Worm (Caenorhabditis elegans) whole organism, L4 larva: ENCODE data around the gene C34C12.8.

Experiments
- F26F4.8 ChIP-seq: fragments of 200-800 bp; sonication (Bioruptor generic); conservative IDR thresholded peaks from 2 replicates; pipeline ENCODE4 v1.3.6; 2022; ENCODE audit warnings: missing genetic modification characterization, missing compliant biosample characterization
- F37D6.2 ChIP-seq: sonication (generic microtip); optimal IDR thresholded peaks from 2 replicates; lab custom pipeline; 2016; ENCODE audit warnings: mild to moderate bottlenecking, missing genetic modification characterization, missing compliant biosample characterization
- Y5F2A.4 ChIP-seq: fragments of 200-800 bp; sonication (Bioruptor generic); optimal IDR thresholded peaks from 2 replicates; lab custom pipeline; 2018; ENCODE audit warnings: mild to moderate bottlenecking, missing genetic modification characterization, missing compliant biosample characterization
- ceh-32 ChIP-seq: sonication (generic microtip); optimal IDR thresholded peaks from 2 replicates; lab custom pipeline; 2016; ENCODE audit warnings: mild to moderate bottlenecking, missing genetic modification characterization, missing compliant biosample characterization; ENCODE audit not compliant: poor library complexity
- ceh-44 ChIP-seq: fragments of 200-800 bp; sonication (Bioruptor generic); IDR thresholded peaks from 2 replicates; pipeline ENCODE4 v1.3.6; 2022; ENCODE audit warnings: missing genetic modification reagents, missing genetic modification characterization, missing compliant biosample characterization
- ceh-82 ChIP-seq: sonication (generic microtip); optimal IDR thresholded peaks from 2 replicates; lab custom pipeline; 2017; ENCODE audit warnings: missing biosample characterization, missing genetic modification characterization
- ces-1 ChIP-seq: fragments of 150-350 bp; sonication (generic microtip); optimal IDR thresholded peaks from 4 replicates; lab custom pipeline; 2014; ENCODE audit warnings: missing biosample characterization, missing genetic modification reagents, missing genetic modification characterization
- cey-2 ChIP-seq: sonication (generic microtip); optimal IDR thresholded peaks from 3 replicates; lab custom pipeline; 2017; ENCODE audit warnings: missing genetic modification characterization, mild to moderate bottlenecking, missing compliant biosample characterization, antibody characterized with exemption, borderline replicate concordance; ENCODE audit not compliant: insufficient read depth
- ctbp-1 ChIP-seq: fragments of 200-800 bp; sonication (Bioruptor generic); IDR thresholded peaks from 2 replicates; pipeline ENCODE4 v1.3.6; 2022; ENCODE audit warnings: missing genetic modification reagents, missing genetic modification characterization, missing compliant biosample characterization
- daf-16 ChIP-seq, 3 experiments: sonication (generic microtip); optimal IDR thresholded peaks; 2 replicates each; lab custom pipeline; 2016 to 2017; ENCODE audit warnings: missing genetic modification characterization in 3 of 3, missing genetic modification reagents in 3 of 3, mild to moderate bottlenecking in 2 of 3, missing compliant biosample characterization in 2 of 3, missing biosample characterization in 1 of 3, moderate library complexity in 1 of 3
- dmd-6 ChIP-seq: fragments of 200-800 bp; sonication (Bioruptor generic); IDR thresholded peaks from 2 replicates; pipeline ENCODE4 v1.3.6; 2022; ENCODE audit warnings: missing genetic modification reagents, missing genetic modification characterization, missing compliant biosample characterization
- dmd-8 ChIP-seq: fragments of 200-800 bp; sonication (Bioruptor generic); IDR thresholded peaks from 2 replicates; pipeline ENCODE4 v1.3.6; 2022; ENCODE audit warnings: missing genetic modification characterization, missing compliant biosample characterization
- dmd-9 ChIP-seq: fragments of 200-800 bp; sonication (Bioruptor generic); IDR thresholded peaks from 2 replicates; pipeline ENCODE4 v1.3.6; 2022; ENCODE audit warnings: missing genetic modification reagents, missing genetic modification characterization, missing compliant biosample characterization
- duxl-1 ChIP-seq: sonication (generic microtip); optimal IDR thresholded peaks from 2 replicates; lab custom pipeline; 2016; ENCODE audit warnings: mild to moderate bottlenecking, missing genetic modification characterization, moderate library complexity, missing compliant biosample characterization; ENCODE audit not compliant: poor library complexity
- egl-27 ChIP-seq: sonication (generic microtip); optimal IDR thresholded peaks from 3 replicates; lab custom pipeline; 2017; ENCODE audit warnings: missing biosample characterization, missing genetic modification reagents, missing genetic modification characterization
- egl-43 ChIP-seq: fragments of 200-800 bp; sonication (Bioruptor generic); IDR thresholded peaks from 2 replicates; pipeline ENCODE4 v1.3.6; 2022; ENCODE audit warnings: missing genetic modification reagents, missing genetic modification characterization, missing compliant biosample characterization
- gei-8 ChIP-seq: fragments of 200-800 bp; sonication (Bioruptor generic); optimal IDR thresholded peaks from 2 replicates; lab custom pipeline; 2018; ENCODE audit warnings: mild to moderate bottlenecking, missing genetic modification characterization, missing compliant biosample characterization
- hif-1 ChIP-seq, 2 experiments: sonication (generic microtip); optimal IDR thresholded peaks; 2 replicates each; lab custom pipeline; 2016 to 2017; ENCODE audit warnings: missing compliant biosample characterization in 2 of 2, missing genetic modification characterization in 2 of 2, missing genetic modification reagents in 2 of 2, missing genotype in 2 of 2, mild to moderate bottlenecking in 1 of 2
- lin-1 ChIP-seq: fragments of 200-800 bp; sonication (Bioruptor generic); IDR thresholded peaks from 2 replicates; pipeline ENCODE4 v1.3.6; 2022; ENCODE audit warnings: missing genetic modification reagents, missing genetic modification characterization, missing compliant biosample characterization
- madf-9 ChIP-seq: fragments of 200-800 bp; sonication (Bioruptor generic); conservative IDR thresholded peaks from 2 replicates; pipeline ENCODE4 v1.3.6; 2022; ENCODE audit warnings: missing genetic modification reagents, missing genetic modification characterization, missing compliant biosample characterization
- mdt-29 ChIP-seq: fragments of 200-800 bp; sonication (Bioruptor generic); IDR thresholded peaks from 2 replicates; pipeline ENCODE4 v1.3.6; 2022; ENCODE audit warnings: missing genetic modification reagents, missing genetic modification characterization, missing compliant biosample characterization
- mes-2 ChIP-seq: sonication (generic microtip); optimal IDR thresholded peaks from 2 replicates; lab custom pipeline; 2016; ENCODE audit warnings: missing genotype, mild to moderate bottlenecking, missing genetic modification characterization, missing compliant biosample characterization; ENCODE audit not compliant: poor library complexity, severe bottlenecking
- mxl-3 ChIP-seq: fragments of 200-800 bp; sonication (Bioruptor generic); optimal IDR thresholded peaks from 2 replicates; lab custom pipeline; 2018; ENCODE audit warnings: mild to moderate bottlenecking, missing genetic modification characterization, missing compliant biosample characterization
- nhr-111 ChIP-seq: fragments of 200-800 bp; sonication (Bioruptor generic); optimal IDR thresholded peaks from 2 replicates; lab custom pipeline; 2018; ENCODE audit warnings: mild to moderate bottlenecking, missing genetic modification characterization, missing compliant biosample characterization
- nhr-25 ChIP-seq: sonication (generic microtip); optimal IDR thresholded peaks from 2 replicates; lab custom pipeline; 2017; ENCODE audit warnings: missing genetic modification characterization, mild to moderate bottlenecking, missing compliant biosample characterization, antibody characterized with exemption, moderate library complexity, borderline replicate concordance; ENCODE audit not compliant: insufficient read depth
- nhr-28 ChIP-seq: fragments of 150-350 bp; optimal IDR thresholded peaks from 2 replicates; lab custom pipeline; 2014; ENCODE audit warnings: missing biosample characterization, missing genetic modification characterization
- nhr-41 ChIP-seq: fragments of 200-800 bp; sonication (Bioruptor generic); IDR thresholded peaks from 2 replicates; pipeline ENCODE4 v1.3.6; 2022; ENCODE audit warnings: missing genetic modification reagents, missing genetic modification characterization, missing compliant biosample characterization
- nhr-48 ChIP-seq: sonication (generic microtip); optimal IDR thresholded peaks from 2 replicates; lab custom pipeline; 2016; ENCODE audit warnings: mild to moderate bottlenecking, missing genetic modification characterization, missing compliant biosample characterization
- nhr-6 ChIP-seq: fragments of 150-350 bp; optimal IDR thresholded peaks from 2 replicates; lab custom pipeline; 2014; ENCODE audit warnings: missing biosample characterization, missing genetic modification characterization
- pqm-1 ChIP-seq: sonication (generic microtip); optimal IDR thresholded peaks from 2 replicates; lab custom pipeline; 2017; ENCODE audit warnings: missing biosample characterization, missing genetic modification characterization
- rbr-2 ChIP-seq: sonication (generic microtip); optimal IDR thresholded peaks from 2 replicates; lab custom pipeline; 2016; ENCODE audit warnings: missing genotype, missing genetic modification characterization, missing compliant biosample characterization
- sdz-12 ChIP-seq: fragments of 200-800 bp; sonication (Bioruptor generic); optimal IDR thresholded peaks from 2 replicates; lab custom pipeline; 2018; ENCODE audit warnings: mild to moderate bottlenecking, missing genetic modification characterization, missing compliant biosample characterization
- tra-1 ChIP-seq: fragments of 200-800 bp; sonication (Bioruptor generic); IDR thresholded peaks from 2 replicates; pipeline ENCODE4 v1.3.6; 2022; ENCODE audit warnings: missing genetic modification reagents, missing genetic modification characterization, missing compliant biosample characterization
- unc-39 ChIP-seq: sonication (generic microtip); optimal IDR thresholded peaks from 2 replicates; lab custom pipeline; 2017; ENCODE audit warnings: missing biosample characterization, missing genetic modification characterization
- zip-11 ChIP-seq: fragments of 200-800 bp; sonication (Bioruptor generic); IDR thresholded peaks from 2 replicates; pipeline ENCODE4 v1.3.6; 2022; ENCODE audit warnings: missing genetic modification characterization, missing compliant biosample characterization
- zip-2 ChIP-seq: fragments of 150-350 bp; optimal IDR thresholded peaks from 2 replicates; lab custom pipeline; 2014; ENCODE audit warnings: missing biosample characterization, missing genetic modification characterization
- ztf-11 ChIP-seq: fragments of 150-350 bp; optimal IDR thresholded peaks from 2 replicates; lab custom pipeline; 2014; ENCODE audit warnings: missing biosample characterization, missing genetic modification characterization
- ztf-7 ChIP-seq: fragments of 150-350 bp; optimal IDR thresholded peaks from 2 replicates; lab custom pipeline; 2014; ENCODE audit warnings: missing biosample characterization, missing genetic modification characterization

C34C12.8 gene

ce11 chrIII:3456226-3456625 lies 4.0 kb upstream of the C34C12.8 start (continued):
- TF ChIP-seq ztf-11 (no peak), tra-1 (GFP tag; lab: Robert Waterston, UW) (peak; percentile 95), nhr-6 (tag; lab: Kevin White, UChicago) (peak; percentile 96), nhr-111 (no peak), daf-16 (GFP tag; optimal IDR thresholded peaks at IDR 0.05; lab: Kevin White, UChicago) (peak; percentile 52 to 90), daf-16 (tag; optimal IDR thresholded peaks at IDR 0.05; lab: Kevin White, UChicago) (peak; percentile 94), dmd-8 (GFP tag; lab: Robert Waterston, UW) (no peak), nhr-41 (GFP tag; lab: Robert Waterston, UW) (0 out of 2 replicates have a peak, but pooled peaks have one; percentile 15), F26F4.8 (no peak), nhr-28 (peak; percentile 96), unc-39 (tag; lab: Kevin White, UChicago) (no peak), nhr-25 (tag; lab: Kevin White, UChicago) (peak; percentile 91), cey-2 (tag; lab: Kevin White, UChicago) (no peak), ctbp-1 (GFP tag; lab: Robert Waterston, UW) (peak; percentile 95), rbr-2 (tag; lab: Kevin White, UChicago) (peak; percentile 99), sdz-12 (GFP tag; lab: Kevin White, UChicago) (no peak), Y5F2A.4 (GFP tag; lab: Kevin White, UChicago) (peak; percentile 61), dmd-6 (GFP tag; lab: Robert Waterston, UW) (peak; percentile 98), ceh-82 (tag; lab: Kevin White, UChicago) (no peak), mes-2 (tag; lab: Kevin White, UChicago) (peak; percentile 98), zip-2 (tag; lab: Kevin White, UChicago) (peak; percentile 89), F37D6.2 (tag; lab: Kevin White, UChicago) (peak; percentile 95), pqm-1 (tag; lab: Kevin White, UChicago) (peak; percentile 45), madf-9 (GFP tag; lab: Robert Waterston, UW) (peak; percentile 98), mxl-3 (GFP tag; lab: Kevin White, UChicago) (peak; percentile 87)

- TF ChIP-seq duxl-1 (tag; lab: Kevin White, UChicago), result no peak
- TF ChIP-seq nhr-6 (tag; lab: Kevin White, UChicago), result no peak
These were observed 1.2 kb downstream of the C34C12.8 start, which contains the start of gene pph-6 for ce11 chrIII:3461403-3461802. pph-6 (plus strand) TSS chrIII:3461703.

ce11 chrIII:3467013-3467412 lies 6.8 kb downstream of the C34C12.8 start:
- no peak for TF ChIP-seq dmd-8 (GFP tag; lab: Robert Waterston, UW)
- no peak for TF ChIP-seq hif-1 (tag; optimal IDR thresholded peaks at IDR 0.05; lab: Kevin White, UChicago)
- TF ChIP-seq ctbp-1 (GFP tag; lab: Robert Waterston, UW), result no peak
- no peak for TF ChIP-seq egl-27 (tag; lab: Kevin White, UChicago)
- TF ChIP-seq lin-1 (GFP tag; lab: Robert Waterston, UW), result no peak
- TF ChIP-seq zip-11 (GFP tag; lab: Robert Waterston, UW), result no peak
- TF ChIP-seq gei-8, result no peak
- no peak for TF ChIP-seq dmd-9 (GFP tag; lab: Robert Waterston, UW)
- TF ChIP-seq ces-1 (GFP tag; lab: Kevin White, UChicago), result no peak
- TF ChIP-seq ceh-44 (GFP tag; lab: Robert Waterston, UW), result no peak
- TF ChIP-seq mdt-29, result no peak
- TF ChIP-seq pqm-1 (tag; lab: Kevin White, UChicago), result no peak
- TF ChIP-seq nhr-48 (tag; lab: Kevin White, UChicago), result no peak
- TF ChIP-seq egl-43 (GFP tag; lab: Robert Waterston, UW), result no peak
- no peak for TF ChIP-seq ceh-32 (tag; lab: Kevin White, UChicago)
- TF ChIP-seq madf-9 (GFP tag; lab: Robert Waterston, UW), result no peak
- no peak for TF ChIP-seq ztf-7 (tag; lab: Kevin White, UChicago)
- no peak for TF ChIP-seq duxl-1 (tag; lab: Kevin White, UChicago)
